Fruit fly (Drosophila melanogaster) whole organism, adult: ENCODE measurements around the gene S6KL.

ENCODE experiments used
- CG11617 ChIP-seq: fragments of 200-800 bp; sonication (Bioruptor generic); optimal IDR thresholded peaks from 2 replicates; lab custom pipeline; 2017; ENCODE audit warnings: mild to moderate bottlenecking, missing biosample characterization, missing genetic modification reagents, missing genetic modification characterization
- CG12768 ChIP-seq: fragments of 200-800 bp; sonication (Bioruptor generic); optimal IDR thresholded peaks from 2 replicates; lab custom pipeline; 2017; ENCODE audit warnings: missing biosample characterization, missing genetic modification characterization, mild to moderate bottlenecking, moderate library complexity, missing genetic modification reagents
- CG14711 ChIP-seq: fragments of 200-800 bp; sonication (Bioruptor generic); optimal IDR thresholded peaks from 2 replicates; lab custom pipeline; 2018; ENCODE audit warnings: missing biosample characterization, mild to moderate bottlenecking, missing genetic modification characterization, moderate library complexity
- CG1620 ChIP-seq: fragments of 200-800 bp; sonication (Bioruptor generic); optimal IDR thresholded peaks from 2 replicates; lab custom pipeline; 2016; ENCODE audit warnings: missing biosample characterization, missing genetic modification characterization
- CG33017 ChIP-seq: fragments of 200-800 bp; sonication (Bioruptor generic); optimal IDR thresholded peaks from 2 replicates; lab custom pipeline; 2018; ENCODE audit warnings: missing biosample characterization, mild to moderate bottlenecking, missing genetic modification characterization, moderate library complexity
- CG5204 ChIP-seq: fragments of 200-800 bp; sonication (Bioruptor generic); optimal IDR thresholded peaks from 2 replicates; lab custom pipeline; 2016; ENCODE audit warnings: missing biosample characterization, missing genetic modification characterization
- CG7045 ChIP-seq: fragments of 200-800 bp; sonication (Bioruptor generic); optimal IDR thresholded peaks from 2 replicates; lab custom pipeline; 2017; ENCODE audit warnings: missing biosample characterization, mild to moderate bottlenecking, missing genetic modification characterization
- CG7101 ChIP-seq: fragments of 200-800 bp; sonication (Bioruptor generic); optimal IDR thresholded peaks from 2 replicates; lab custom pipeline; 2018; ENCODE audit warnings: missing biosample characterization, mild to moderate bottlenecking, missing genetic modification characterization, moderate library complexity
- Clk ChIP-seq: fragments of 200-800 bp; sonication (Bioruptor generic); optimal IDR thresholded peaks from 2 replicates; lab custom pipeline; 2017; ENCODE audit warnings: missing biosample characterization, missing genetic modification characterization
- Crg-1 ChIP-seq: fragments of 200-800 bp; sonication (Bioruptor generic); optimal IDR thresholded peaks from 2 replicates; lab custom pipeline; 2016; ENCODE audit warnings: missing biosample characterization, missing genetic modification characterization
- Hr96 ChIP-seq: fragments of 200-800 bp; sonication (Bioruptor generic); optimal IDR thresholded peaks from 2 replicates; lab custom pipeline; 2016; ENCODE audit warnings: missing biosample characterization, missing genetic modification characterization
- Mnt ChIP-seq: fragments of 200-800 bp; sonication (Bioruptor generic); optimal IDR thresholded peaks from 2 replicates; lab custom pipeline; 2016; ENCODE audit warnings: missing biosample characterization, mild to moderate bottlenecking, missing genetic modification characterization
- bab1 ChIP-seq: fragments of 200-800 bp; sonication (Bioruptor generic); optimal IDR thresholded peaks from 3 replicates; lab custom pipeline; 2019; ENCODE audit warnings: missing biosample characterization, mild to moderate bottlenecking, missing genetic modification characterization, moderate library complexity
- cic ChIP-seq: fragments of 200-800 bp; sonication (Bioruptor generic); optimal IDR thresholded peaks from 2 replicates; lab custom pipeline; 2017; ENCODE audit warnings: missing biosample characterization, mild to moderate bottlenecking, missing genetic modification characterization, moderate library complexity
- cnc ChIP-seq, 2 experiments: fragments of >200 bp; optimal IDR thresholded peaks; 2 replicates each; lab custom pipeline; 2017
- kay ChIP-seq: fragments of 200-800 bp; sonication (Bioruptor generic); peaks from one replicate; lab custom pipeline; 2016; ENCODE audit warnings: missing biosample characterization, missing genetic modification characterization, borderline replicate concordance
- ovo ChIP-seq: fragments of 200-800 bp; sonication (Bioruptor generic); optimal IDR thresholded peaks from 2 replicates; lab custom pipeline; 2016; ENCODE audit warnings: missing biosample characterization, missing genetic modification characterization
- pad ChIP-seq: fragments of 200-800 bp; sonication (Bioruptor generic); optimal IDR thresholded peaks from 3 replicates; lab custom pipeline; 2017; ENCODE audit warnings: missing biosample characterization, missing genetic modification characterization, mild to moderate bottlenecking, moderate library complexity, missing genetic modification reagents
- tj ChIP-seq: fragments of 200-800 bp; sonication (Bioruptor generic); optimal IDR thresholded peaks from 3 replicates; lab custom pipeline; 2017; ENCODE audit warnings: missing biosample characterization, mild to moderate bottlenecking, missing genetic modification characterization, moderate library complexity
- toe ChIP-seq: fragments of 200-800 bp; sonication (Bioruptor generic); optimal IDR thresholded peaks from 2 replicates; lab custom pipeline; 2016; ENCODE audit warnings: missing biosample characterization, missing genetic modification characterization

S6KL gene

dm6 chrX:18801293-18801692, 13.0 kb downstream of the S6KL start:
- TF ChIP-seq tj (GFP tag; lab: Kevin White, UChicago): no peak
- TF ChIP-seq cnc (optimal IDR thresholded peaks at IDR 0.05; lab: Kevin White, UChicago): no peak
- no peak for TF ChIP-seq Hr96 (GFP tag; lab: Kevin White, UChicago)
- no peak for TF ChIP-seq CG33017 (tag; lab: Kevin White, UChicago)
- no peak for TF ChIP-seq Mnt
- TF ChIP-seq pad: no peak
- no peak for TF ChIP-seq CG5204 (GFP tag; lab: Kevin White, UChicago)
- TF ChIP-seq cic (GFP tag; lab: Kevin White, UChicago): no peak
- no peak for TF ChIP-seq kay (GFP tag; lab: Kevin White, UChicago)
- TF ChIP-seq Crg-1 (GFP tag; lab: Kevin White, UChicago): no peak
- no peak for TF ChIP-seq CG14711
- no peak for TF ChIP-seq CG7101
- TF ChIP-seq CG12768: no peak

- TF ChIP-seq Hr96 (GFP tag; lab: Kevin White, UChicago): no peak
Observed at dm6 chrX:18805036-18805435, 16.8 kb downstream of the S6KL start.

DNA sequence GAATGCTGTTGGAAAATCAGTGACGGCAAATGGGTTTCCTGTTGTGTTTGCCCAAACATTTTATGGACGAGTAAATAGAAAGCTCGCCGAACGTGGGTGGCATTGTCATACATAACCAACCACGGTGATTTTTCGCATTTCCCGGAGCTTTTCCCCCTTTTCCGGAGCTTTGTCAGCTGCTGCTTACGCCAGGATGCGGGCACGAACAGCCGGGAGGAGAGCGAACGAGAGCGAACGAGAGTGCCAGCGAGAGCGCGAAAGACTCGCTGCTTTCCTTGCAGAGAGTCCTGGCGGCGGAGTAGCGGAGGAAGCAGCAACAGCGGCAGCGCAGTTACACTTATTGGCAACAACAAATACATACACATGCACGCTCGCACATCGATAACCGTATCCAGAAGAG, 18.1 kb downstream of the S6KL start, which contains the start of gene CG7058:
TSS of gene CG7058 (plus strand) at position 330 of the 400 bp plus-strand sequence.
- no peak for TF ChIP-seq kay (GFP tag; lab: Kevin White, UChicago)
- TF ChIP-seq CG11617 (GFP tag; lab: Kevin White, UChicago): no peak
- no peak for TF ChIP-seq tj (GFP tag; lab: Kevin White, UChicago)
- no peak for TF ChIP-seq Clk (GFP tag; lab: Kevin White, UChicago)
- TF ChIP-seq CG5204 (GFP tag; lab: Kevin White, UChicago): no peak
- no peak for TF ChIP-seq toe (GFP tag; lab: Kevin White, UChicago)
- no peak for TF ChIP-seq CG7045
- TF ChIP-seq pad: no peak
- TF ChIP-seq cic (GFP tag; lab: Kevin White, UChicago): no peak
- no peak for TF ChIP-seq CG12768
- no peak for TF ChIP-seq Mnt
- no peak for TF ChIP-seq CG33017 (tag; lab: Kevin White, UChicago)
- TF ChIP-seq CG14711: no peak
- no peak for TF ChIP-seq CG7101
- TF ChIP-seq bab1: no peak
- no peak for TF ChIP-seq ovo (GFP tag; lab: Kevin White, UChicago)
- TF ChIP-seq Hr96 (GFP tag; lab: Kevin White, UChicago): no peak
- TF ChIP-seq CG1620 (GFP tag; lab: Kevin White, UChicago): no peak
- TF ChIP-seq Crg-1 (GFP tag; lab: Kevin White, UChicago): no peak

dm6 chrX:18812111-18812510, 23.8 kb downstream of the S6KL start:
- TF ChIP-seq tj (GFP tag; lab: Kevin White, UChicago) (no peak), CG1620 (GFP tag; lab: Kevin White, UChicago) (no peak), ovo (GFP tag; lab: Kevin White, UChicago) (no peak), pad (no peak), Clk (GFP tag; lab: Kevin White, UChicago) (no peak), Crg-1 (GFP tag; lab: Kevin White, UChicago) (no peak), CG11617 (GFP tag; lab: Kevin White, UChicago) (no peak), cic (GFP tag; lab: Kevin White, UChicago) (no peak), Mnt (no peak), CG33017 (tag; lab: Kevin White, UChicago) (no peak), CG7101 (no peak), kay (GFP tag; lab: Kevin White, UChicago) (no peak), toe (GFP tag; lab: Kevin White, UChicago) (no peak), CG12768 (no peak), bab1 (no peak), CG7045 (no peak), CG5204 (GFP tag; lab: Kevin White, UChicago) (no peak), Hr96 (GFP tag; lab: Kevin White, UChicago) (no peak)

DNA sequence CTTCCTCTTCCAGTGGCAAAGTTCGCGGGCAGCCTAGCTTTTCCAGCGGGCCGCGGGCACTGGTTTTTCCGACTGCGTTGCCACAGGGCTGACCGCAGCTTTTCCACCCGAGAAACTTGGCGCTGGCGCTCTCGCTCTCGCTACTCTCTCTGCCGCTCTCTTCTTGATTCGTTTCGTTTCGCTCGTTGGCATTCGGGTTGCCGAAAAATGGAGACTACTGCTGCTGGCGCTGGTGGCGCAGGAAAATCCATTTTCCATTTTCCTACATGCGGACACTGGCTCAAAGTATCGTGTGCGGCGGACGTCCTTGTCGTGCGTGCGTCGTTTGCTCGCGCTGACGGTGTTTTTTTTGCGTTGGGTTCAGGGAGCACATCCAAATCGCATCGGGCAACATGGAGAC, 24.8 kb downstream of the S6KL start, which contains the start of gene CG42450:
TSS of gene CG42450 (plus strand) at position 249 of the 400 bp plus-strand sequence.
- TF ChIP-seq CG14711 (no peak), cic (GFP tag; lab: Kevin White, UChicago) (no peak)

DNA sequence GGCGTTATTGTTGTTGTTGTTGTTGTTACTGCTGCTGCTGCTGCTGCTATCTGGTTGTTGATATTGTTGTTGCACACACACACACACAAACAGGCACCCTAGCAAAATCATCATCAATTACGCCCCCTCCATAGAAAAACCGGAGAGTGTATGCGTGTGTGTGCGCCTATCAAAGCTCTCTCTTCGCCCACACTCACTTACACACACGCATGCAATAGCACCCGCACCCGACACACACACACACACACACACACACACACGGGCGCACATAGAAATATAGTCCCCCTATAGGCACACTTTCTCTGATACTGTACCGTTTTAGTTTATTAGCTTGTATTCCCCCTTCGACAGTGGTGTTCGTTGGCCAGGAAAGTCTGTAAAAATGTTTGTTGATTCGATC, 26.1 kb downstream of the S6KL start:
- peak; percentile 51 for TF ChIP-seq pad
- TF ChIP-seq Mnt: no peak

DNA sequence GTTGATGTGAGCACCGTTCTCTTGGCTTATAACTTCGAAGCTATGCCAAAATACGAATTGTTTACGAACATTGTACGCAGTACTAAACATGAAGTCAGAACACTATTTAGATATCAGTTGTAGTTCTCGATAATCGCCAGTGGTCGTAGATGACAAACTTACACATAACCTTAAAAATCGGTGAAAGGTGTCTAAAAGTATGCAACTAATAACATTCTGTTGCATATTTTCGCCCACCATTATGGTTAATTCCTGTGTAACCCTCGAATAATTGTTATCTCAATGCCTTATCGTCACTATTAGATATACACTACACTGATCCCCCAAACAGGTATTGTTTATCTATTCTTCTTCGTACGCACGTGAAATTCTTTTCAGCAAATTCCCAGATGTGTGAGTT, 26.7 kb downstream of the S6KL start:
- TF ChIP-seq tj (GFP tag; lab: Kevin White, UChicago) (no peak), CG33017 (tag; lab: Kevin White, UChicago) (no peak), Crg-1 (GFP tag; lab: Kevin White, UChicago) (no peak), Clk (GFP tag; lab: Kevin White, UChicago) (no peak), pad (no peak), kay (GFP tag; lab: Kevin White, UChicago) (no peak), Mnt (no peak), CG7045 (no peak), CG14711 (no peak), ovo (GFP tag; lab: Kevin White, UChicago) (no peak), CG1620 (GFP tag; lab: Kevin White, UChicago) (no peak), toe (GFP tag; lab: Kevin White, UChicago) (no peak), cnc (optimal IDR thresholded peaks at IDR 0.05; lab: Kevin White, UChicago) (no peak), Hr96 (GFP tag; lab: Kevin White, UChicago) (no peak), cic (GFP tag; lab: Kevin White, UChicago) (no peak)
